Worm (Caenorhabditis elegans) whole organism, early embryonic: ENCODE measurements around the gene lgc-15.

Source experiments
- B0310.2 ChIP-seq: sonication (generic microtip); optimal IDR thresholded peaks from 2 replicates; lab custom pipeline; 2016; ENCODE audit warnings: mild to moderate bottlenecking, missing genetic modification characterization, missing compliant biosample characterization
- F13C5.2 ChIP-seq: sonication (generic microtip); optimal IDR thresholded peaks from 2 replicates; lab custom pipeline; 2017; ENCODE audit warnings: mild to moderate bottlenecking, missing genetic modification characterization, inconsistent platforms, missing compliant biosample characterization
- ama-1 ChIP-seq: fragments of 150-350 bp; optimal IDR thresholded peaks from 2 replicates; lab custom pipeline; 2014
- ceh-13 ChIP-seq: fragments of 200-800 bp; sonication (Bioruptor generic); optimal IDR thresholded peaks from 2 replicates; lab custom pipeline; 2018; ENCODE audit warnings: mild to moderate bottlenecking, missing genetic modification characterization, missing compliant biosample characterization
- ceh-36 ChIP-seq: sonication (generic microtip); optimal IDR thresholded peaks from 2 replicates; lab custom pipeline; 2016; ENCODE audit warnings: missing genetic modification characterization, inconsistent platforms, missing compliant biosample characterization
- ets-7 ChIP-seq: sonication (generic microtip); optimal IDR thresholded peaks from 2 replicates; lab custom pipeline; 2016; ENCODE audit warnings: missing genotype, missing genetic modification characterization, missing compliant biosample characterization
- flt-1 ChIP-seq: fragments of 200-800 bp; sonication (Bioruptor generic); IDR thresholded peaks from 2 replicates; pipeline ENCODE4 v1.3.6; 2022; ENCODE audit warnings: missing genetic modification characterization, missing compliant biosample characterization
- hmg-4 ChIP-seq: fragments of 200-800 bp; sonication (Bioruptor generic); optimal IDR thresholded peaks from 2 replicates; lab custom pipeline; 2018; ENCODE audit warnings: mild to moderate bottlenecking, missing genetic modification characterization, missing compliant biosample characterization
- pes-1 ChIP-seq: fragments of 200-800 bp; sonication (Bioruptor generic); IDR thresholded peaks from 2 replicates; pipeline ENCODE4 v1.3.6; 2022; ENCODE audit warnings: missing genetic modification reagents, missing genetic modification characterization, missing compliant biosample characterization
- scrt-1 ChIP-seq: fragments of 200-800 bp; sonication (Bioruptor generic); IDR thresholded peaks from 2 replicates; pipeline ENCODE4 v1.3.6; 2022; ENCODE audit warnings: missing genetic modification characterization, missing compliant biosample characterization
- sea-1 ChIP-seq: fragments of 200-800 bp; sonication (Bioruptor generic); conservative IDR thresholded peaks from 2 replicates; pipeline ENCODE4 v1.3.6; 2022; ENCODE audit warnings: missing genetic modification characterization, missing compliant biosample characterization
- tbx-11 ChIP-seq: fragments of 200-800 bp; sonication (Bioruptor generic); IDR thresholded peaks from 2 replicates; pipeline ENCODE4 v1.3.6; 2022; ENCODE audit warnings: missing genetic modification characterization, missing compliant biosample characterization
- tbx-37 ChIP-seq: fragments of 200-800 bp; sonication (Bioruptor generic); conservative IDR thresholded peaks from 2 replicates; pipeline ENCODE4 v1.3.6; 2022; ENCODE audit warnings: missing genetic modification reagents, missing genetic modification characterization, missing compliant biosample characterization

DNA sequence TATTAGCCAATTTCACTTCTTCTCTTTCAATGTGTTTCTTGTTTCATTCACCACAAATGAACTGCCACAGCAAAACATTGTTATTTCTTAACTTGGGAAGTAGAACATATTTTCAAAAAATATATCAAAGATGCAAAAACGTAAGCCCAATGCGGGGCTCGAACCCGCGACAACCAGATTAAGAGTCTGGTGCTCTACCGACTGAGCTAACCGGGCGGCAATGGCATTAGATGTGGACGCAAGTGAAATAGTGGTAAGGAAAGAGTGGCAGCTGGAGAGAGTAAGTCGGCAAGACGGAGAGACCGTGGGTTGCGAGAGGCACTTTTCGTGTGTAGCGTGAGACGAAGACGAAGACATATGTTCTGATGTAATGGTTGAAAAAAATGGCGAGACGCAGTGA is 8.1 kb upstream of the lgc-15 start:
- TF ChIP-seq scrt-1 (GFP tag; lab: Robert Waterston, UW) = peak; percentile 99
- no peak for TF ChIP-seq ama-1 (lab: Kevin White, UChicago)
- peak; percentile 97 for TF ChIP-seq ceh-13 (GFP tag; lab: Kevin White, UChicago)
- peak; percentile 99 for TF ChIP-seq flt-1
- TF ChIP-seq pes-1 (GFP tag; lab: Robert Waterston, UW) = peak; percentile 99
- TF ChIP-seq ets-7 (tag; lab: Kevin White, UChicago) = peak; percentile 94
- TF ChIP-seq hmg-4 (GFP tag; lab: Kevin White, UChicago) = no peak
- peak; percentile 99 for TF ChIP-seq F13C5.2 (tag; lab: Kevin White, UChicago)
- peak; percentile 97 for TF ChIP-seq sea-1
- TF ChIP-seq tbx-37 = peak; percentile 99
- peak; percentile 95 for TF ChIP-seq B0310.2 (tag; lab: Kevin White, UChicago)
- peak; percentile 98 for TF ChIP-seq ceh-36 (tag; lab: Kevin White, UChicago)
- TF ChIP-seq tbx-11 (GFP tag; lab: Robert Waterston, UW) = peak; percentile 99
